Fruit fly (Drosophila melanogaster): ENCODE results near the gene PIG-H.

DNA sequence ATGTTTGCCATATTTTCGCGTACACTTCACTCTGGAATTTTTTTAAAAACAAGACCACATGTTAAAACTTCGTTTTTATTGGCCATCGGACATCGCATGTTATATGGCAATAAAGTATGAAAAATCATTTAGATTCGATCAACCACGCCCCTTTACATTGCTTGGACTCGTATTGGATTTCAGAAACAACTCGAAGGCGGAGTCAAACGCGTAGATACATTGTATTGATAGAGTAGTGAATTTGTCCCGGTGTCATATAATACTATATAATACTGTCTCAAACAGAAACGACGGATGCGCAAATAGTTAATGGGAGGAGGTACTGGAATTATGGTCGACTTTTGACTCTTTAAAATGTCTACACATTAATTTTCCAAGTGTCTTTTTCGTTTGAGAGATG, 38.3 kb upstream of the PIG-H start:
- TF ChIP-seq pan (optimal IDR thresholded peaks at IDR 0.05) (no peak), usp (GFP tag; optimal IDR thresholded peaks at IDR 0.05) (no peak), CG8478 (optimal IDR thresholded peaks at IDR 0.05) (no peak)

Measured in whole organism.